Worm (Caenorhabditis elegans) whole organism, young adult: ENCODE measurements around the gene srh-181.

Experiments used
- B0336.3 ChIP-seq: fragments of 200-800 bp; sonication (Bioruptor generic); IDR thresholded peaks from 2 replicates; pipeline ENCODE4 v1.3.6; 2022; ENCODE audit warnings: missing genetic modification characterization, missing compliant biosample characterization
- F49E8.2 ChIP-seq: sonication (generic microtip); optimal IDR thresholded peaks from 3 replicates; lab custom pipeline; 2017; ENCODE audit warnings: missing genetic modification characterization, mild to moderate bottlenecking, missing compliant biosample characterization, antibody characterized with exemption, moderate library complexity; ENCODE audit not compliant: insufficient read depth
- ccch-3 ChIP-seq: fragments of 200-800 bp; sonication (Bioruptor generic); optimal IDR thresholded peaks from 2 replicates; lab custom pipeline; 2018; ENCODE audit warnings: mild to moderate bottlenecking, missing genetic modification characterization, missing compliant biosample characterization
- dox-1 ChIP-seq: fragments of 200-800 bp; sonication (Bioruptor generic); IDR thresholded peaks from 2 replicates; pipeline ENCODE4 v1.3.6; 2022; ENCODE audit warnings: missing genetic modification reagents, missing genetic modification characterization, missing compliant biosample characterization
- lin-35 ChIP-seq, 3 experiments: fragments of 150-350 bp in 2 of 3; sonication (generic microtip) in 1 of 3; optimal IDR thresholded peaks; 2 replicates each; lab custom pipeline; 2014 to 2018; ENCODE audit warnings: missing biosample characterization in 3 of 3, missing genetic modification characterization in 3 of 3, missing genetic modification reagents in 3 of 3
- lin-54 ChIP-seq: fragments of 200-800 bp; sonication (Bioruptor generic); optimal IDR thresholded peaks from 2 replicates; lab custom pipeline; 2018; ENCODE audit warnings: mild to moderate bottlenecking, missing genetic modification characterization, missing compliant biosample characterization
- nhr-27 ChIP-seq: fragments of 200-800 bp; sonication (Bioruptor generic); optimal IDR thresholded peaks from 2 replicates; lab custom pipeline; 2018; ENCODE audit warnings: mild to moderate bottlenecking, missing genetic modification characterization, moderate library complexity, missing compliant biosample characterization
- pha-4 ChIP-seq: fragments of 150-350 bp; sonication (generic microtip); optimal IDR thresholded peaks from 2 replicates; lab custom pipeline; 2014; ENCODE audit warnings: missing biosample characterization, missing genetic modification reagents, missing genetic modification characterization
- snpc-1.3 ChIP-seq: sonication (generic microtip); optimal IDR thresholded peaks from 2 replicates; lab custom pipeline; 2017; ENCODE audit warnings: missing genetic modification characterization, mild to moderate bottlenecking, missing compliant biosample characterization, antibody characterized with exemption, moderate library complexity, missing genotype, missing genetic modification reagents; ENCODE audit not compliant: insufficient read depth
- snpc-4 ChIP-seq, 5 experiments: fragments of 150-350 bp in 1 of 5; sonication (generic microtip) in 4 of 5; optimal IDR thresholded peaks; 2 replicates each; lab custom pipeline; 2014 to 2018; ENCODE audit warnings: missing genetic modification characterization in 5 of 5, missing biosample characterization in 3 of 5, antibody characterized with exemption in 2 of 5, mild to moderate bottlenecking in 2 of 5, missing compliant biosample characterization in 2 of 5, missing genotype in 2 of 5, moderate library complexity in 2 of 5, missing genetic modification reagents in 1 of 5

- TF ChIP-seq B0336.3 (GFP tag; lab: Robert Waterston, UW) (no peak), F49E8.2 (tag; lab: Kevin White, UChicago) (no peak), pha-4 (tag; lab: Kevin White, UChicago) (no peak), nhr-27 (no peak), snpc-4 (GFP tag; optimal IDR thresholded peaks at IDR 0.05; lab: Kevin White, UChicago) (no peak), snpc-4 (tag; optimal IDR thresholded peaks at IDR 0.05; lab: Kevin White, UChicago) (no peak), ccch-3 (no peak), snpc-1.3 (tag; lab: Kevin White, UChicago) (no peak), dox-1 (GFP tag; lab: Robert Waterston, UW) (no peak), lin-35 (GFP tag; optimal IDR thresholded peaks at IDR 0.05; lab: Kevin White, UChicago) (no peak), lin-54 (GFP tag; lab: Kevin White, UChicago) (no peak)
These were observed 42.2 kb downstream of the srh-181 start, which contains the start of gene hmit-1.1 for ce11 chrV:18516496-18516895.
